Worm (Caenorhabditis elegans) whole organism, L2 larva: ENCODE results near the gene C38C3.6.

Source experiments
- ceh-82 ChIP-seq: fragments of 150-350 bp; optimal IDR thresholded peaks from 2 replicates; lab custom pipeline; 2014; ENCODE audit warnings: missing biosample characterization, missing genetic modification characterization
- dmd-4 ChIP-seq: sonication (generic microtip); optimal IDR thresholded peaks from 2 replicates; lab custom pipeline; 2017; ENCODE audit warnings: missing biosample characterization, missing genetic modification characterization
- fos-1 ChIP-seq: fragments of 150-350 bp; optimal IDR thresholded peaks from 2 replicates; lab custom pipeline; 2014; ENCODE audit warnings: missing biosample characterization, missing genetic modification characterization
- lin-13 ChIP-seq: fragments of 150-350 bp; optimal IDR thresholded peaks from 2 replicates; lab custom pipeline; 2014; ENCODE audit warnings: missing biosample characterization, missing genetic modification reagents, missing genetic modification characterization
- mdl-1 ChIP-seq, 2 experiments: fragments of 150-350 bp in 1 of 2; sonication (generic microtip) in 1 of 2; optimal IDR thresholded peaks; 2 replicates each; lab custom pipeline; 2017; ENCODE audit warnings: missing biosample characterization in 2 of 2, missing genetic modification characterization in 2 of 2
- nhr-11 ChIP-seq: fragments of 150-350 bp; optimal IDR thresholded peaks from 2 replicates; lab custom pipeline; 2014; ENCODE audit warnings: missing biosample characterization, missing genetic modification characterization
- nhr-237 ChIP-seq: fragments of 150-350 bp; optimal IDR thresholded peaks from 2 replicates; lab custom pipeline; 2014; ENCODE audit warnings: missing biosample characterization, missing genetic modification characterization
- peb-1 ChIP-seq: fragments of 150-350 bp; optimal IDR thresholded peaks from 2 replicates; lab custom pipeline; 2014; ENCODE audit warnings: missing biosample characterization, missing genetic modification characterization
- sem-4 ChIP-seq: fragments of 150-350 bp; optimal IDR thresholded peaks from 2 replicates; lab custom pipeline; 2014; ENCODE audit warnings: missing biosample characterization, missing genetic modification reagents, missing genetic modification characterization
- skn-1 ChIP-seq: sonication (generic microtip); optimal IDR thresholded peaks from 2 replicates; lab custom pipeline; 2017; ENCODE audit warnings: missing biosample characterization, missing genetic modification characterization
- unc-39 ChIP-seq: fragments of 150-350 bp; optimal IDR thresholded peaks from 2 replicates; lab custom pipeline; 2014; ENCODE audit warnings: missing biosample characterization, missing genetic modification characterization
- ztf-11 ChIP-seq: sonication (generic microtip); optimal IDR thresholded peaks from 2 replicates; lab custom pipeline; 2017; ENCODE audit warnings: missing biosample characterization, missing genetic modification characterization

DNA sequence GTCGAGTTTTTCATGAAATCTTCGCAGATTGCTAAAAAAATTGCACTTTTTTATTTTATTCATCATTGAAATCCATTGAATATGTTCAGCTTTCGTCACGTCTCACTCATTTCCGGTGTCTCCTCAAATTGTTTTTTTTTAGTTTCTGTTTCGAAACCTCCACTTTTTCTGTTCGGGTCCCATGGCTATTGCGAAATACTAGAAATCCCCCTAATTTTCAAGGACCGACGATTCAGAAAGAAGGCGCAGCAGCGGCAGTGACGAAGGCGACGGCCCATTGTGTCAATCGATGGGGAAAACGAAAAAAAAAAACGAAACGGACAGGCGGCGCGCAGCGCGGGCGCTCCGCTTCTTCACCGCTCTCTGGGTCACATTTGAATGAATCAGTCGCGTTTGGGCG lies 19.4 kb downstream of the C38C3.6 start:
- no peak for TF ChIP-seq fos-1 (tag; lab: Kevin White, UChicago)
- no peak for TF ChIP-seq unc-39 (tag; lab: Kevin White, UChicago)
- no peak for TF ChIP-seq mdl-1 (tag; optimal IDR thresholded peaks at IDR 0.05; lab: Kevin White, UChicago)
- no peak for TF ChIP-seq ztf-11 (tag; lab: Kevin White, UChicago)
- no peak for TF ChIP-seq dmd-4 (tag; lab: Kevin White, UChicago)
- no peak for TF ChIP-seq ceh-82
- TF ChIP-seq nhr-237 (tag; lab: Kevin White, UChicago) = no peak
- no peak for TF ChIP-seq nhr-11 (tag; lab: Kevin White, UChicago)
- TF ChIP-seq lin-13 (GFP tag; lab: Kevin White, UChicago) = no peak
- no peak for TF ChIP-seq peb-1
- no peak for TF ChIP-seq skn-1
- TF ChIP-seq sem-4 (tag; lab: Kevin White, UChicago) = no peak
